Worm (Caenorhabditis elegans): Measurements from ENCODE around the gene T19H12.12.

Gene T19H12.12

ce11 chrV:4885372-4885771 is 782 bp downstream of the T19H12.12 start, which contains the start of gene T19H12.3:
Gene T19H12.3, plus strand, starts transcription at chrV:4885672.
- TF ChIP-seq lin-13 (GFP tag; optimal IDR thresholded peaks at IDR 0.05): no peak
- TF ChIP-seq nhr-77 (tag; optimal IDR thresholded peaks at IDR 0.05): no peak
- TF ChIP-seq unc-62 (GFP tag; optimal IDR thresholded peaks at IDR 0.05): no peak
- TF ChIP-seq elt-3 (tag; optimal IDR thresholded peaks at IDR 0.05): no peak
- no peak for TF ChIP-seq nhr-10 (tag; optimal IDR thresholded peaks at IDR 0.05)
- TF ChIP-seq nhr-6 (tag; optimal IDR thresholded peaks at IDR 0.05): no peak
- TF ChIP-seq nhr-129 (tag; optimal IDR thresholded peaks at IDR 0.05): no peak
- TF ChIP-seq R02D3.7 (tag; optimal IDR thresholded peaks at IDR 0.05): no peak
- no peak for TF ChIP-seq Y55F3AM.14 (GFP tag; optimal IDR thresholded peaks at IDR 0.05)
- TF ChIP-seq zag-1 (tag; optimal IDR thresholded peaks at IDR 0.05): no peak
- TF ChIP-seq ztf-4 (tag; optimal IDR thresholded peaks at IDR 0.05): no peak
- no peak for TF ChIP-seq aly-2 (tag; optimal IDR thresholded peaks at IDR 0.05)
- no peak for TF ChIP-seq lin-39 (tag; optimal IDR thresholded peaks at IDR 0.05)
- no peak for TF ChIP-seq ama-1 (optimal IDR thresholded peaks at IDR 0.05)
- TF ChIP-seq ceh-82 (tag; optimal IDR thresholded peaks at IDR 0.05): no peak
- TF ChIP-seq ztf-11 (tag; optimal IDR thresholded peaks at IDR 0.05): no peak

ce11 chrV:4889477-4889876 is 4.9 kb downstream of the T19H12.12 start, which contains the start of gene ugt-12:
Gene ugt-12, minus strand, starts transcription at chrV:4889629.
- no peak for TF ChIP-seq nhr-10 (tag; optimal IDR thresholded peaks at IDR 0.05)
- TF ChIP-seq nhr-25 (tag; optimal IDR thresholded peaks at IDR 0.05): peak; percentile 3
- TF ChIP-seq ama-1 (optimal IDR thresholded peaks at IDR 0.05): no peak
- TF ChIP-seq unc-62 (GFP tag; optimal IDR thresholded peaks at IDR 0.05): no peak
- peak; percentile 8 for TF ChIP-seq nhr-129 (tag; optimal IDR thresholded peaks at IDR 0.05)
- TF ChIP-seq dmd-4 (tag; optimal IDR thresholded peaks at IDR 0.05): no peak
- no peak for TF ChIP-seq elt-1 (tag; optimal IDR thresholded peaks at IDR 0.05)
- TF ChIP-seq sma-9 (GFP tag; optimal IDR thresholded peaks at IDR 0.05): peak; percentile 82
- TF ChIP-seq sma-9 (tag; optimal IDR thresholded peaks at IDR 0.05): no peak
- TF ChIP-seq ztf-1 (GFP tag; conservative IDR thresholded peaks at IDR 0.05): no peak
- TF ChIP-seq crh-2 (tag; optimal IDR thresholded peaks at IDR 0.05): peak; percentile 38
- no peak for TF ChIP-seq nhr-21 (tag; optimal IDR thresholded peaks at IDR 0.05)
- TF ChIP-seq nhr-77 (tag; optimal IDR thresholded peaks at IDR 0.05): no peak
- no peak for TF ChIP-seq Y55F3AM.14 (GFP tag; optimal IDR thresholded peaks at IDR 0.05)
- no peak for TF ChIP-seq F13H6.1 (tag; optimal IDR thresholded peaks at IDR 0.05)
- TF ChIP-seq peb-1 (tag; optimal IDR thresholded peaks at IDR 0.05): no peak
- peak; percentile 74 for TF ChIP-seq fos-1 (tag; optimal IDR thresholded peaks at IDR 0.05)
- TF ChIP-seq gmeb-1 (tag; optimal IDR thresholded peaks at IDR 0.05): peak; percentile 7
- peak; percentile 8 for TF ChIP-seq sma-3 (GFP tag; optimal IDR thresholded peaks at IDR 0.05)
- no peak for TF ChIP-seq aly-2 (tag; optimal IDR thresholded peaks at IDR 0.05)
- TF ChIP-seq ztf-11 (tag; optimal IDR thresholded peaks at IDR 0.05): no peak
- TF ChIP-seq mdl-1 (tag; optimal IDR thresholded peaks at IDR 0.05): no peak
- no peak for TF ChIP-seq skn-1 (tag; optimal IDR thresholded peaks at IDR 0.05)

- TF ChIP-seq ztf-1 (GFP tag; conservative IDR thresholded peaks at IDR 0.05) (no peak), sma-9 (GFP tag; optimal IDR thresholded peaks at IDR 0.05) (no peak), sma-9 (tag; optimal IDR thresholded peaks at IDR 0.05) (no peak), nhr-11 (tag; optimal IDR thresholded peaks at IDR 0.05) (no peak), R02D3.7 (tag; optimal IDR thresholded peaks at IDR 0.05) (no peak), mab-5 (tag; optimal IDR thresholded peaks at IDR 0.05) (no peak), fos-1 (tag; optimal IDR thresholded peaks at IDR 0.05) (no peak), nhr-25 (tag; optimal IDR thresholded peaks at IDR 0.05) (no peak), elt-1 (tag; optimal IDR thresholded peaks at IDR 0.05) (no peak), sem-4 (tag; optimal IDR thresholded peaks at IDR 0.05) (no peak), mbf-1 (tag; optimal IDR thresholded peaks at IDR 0.05) (no peak), snpc-4 (tag; optimal IDR thresholded peaks at IDR 0.05) (no peak), nhr-12 (tag; optimal IDR thresholded peaks at IDR 0.05) (no peak)
Measured at ce11 chrV:4889976-4890479, 5.4 kb downstream of the T19H12.12 start, which contains the start of gene T19H12.2. Gene T19H12.2, plus strand, starts transcription at chrV:4890429.

ce11 chrV:4890781-4891180 is 6.2 kb downstream of the T19H12.12 start:
- TF ChIP-seq lsy-2 (tag; optimal IDR thresholded peaks at IDR 0.05): no peak
- TF ChIP-seq elt-3 (tag; optimal IDR thresholded peaks at IDR 0.05): no peak
- TF ChIP-seq unc-39 (tag; optimal IDR thresholded peaks at IDR 0.05): no peak
- no peak for TF ChIP-seq alr-1 (tag; optimal IDR thresholded peaks at IDR 0.05)
- no peak for TF ChIP-seq mab-5 (tag; optimal IDR thresholded peaks at IDR 0.05)
- no peak for TF ChIP-seq R02D3.7 (tag; optimal IDR thresholded peaks at IDR 0.05)
- no peak for TF ChIP-seq mbf-1 (tag; optimal IDR thresholded peaks at IDR 0.05)
- TF ChIP-seq gmeb-1 (tag; optimal IDR thresholded peaks at IDR 0.05): no peak
- TF ChIP-seq dmd-4 (tag; optimal IDR thresholded peaks at IDR 0.05): no peak
- no peak for TF ChIP-seq snpc-4 (tag; optimal IDR thresholded peaks at IDR 0.05)
- TF ChIP-seq ama-1 (optimal IDR thresholded peaks at IDR 0.05): no peak
- TF ChIP-seq Y55F3AM.14 (GFP tag; optimal IDR thresholded peaks at IDR 0.05): no peak
- no peak for TF ChIP-seq mdl-1 (tag; optimal IDR thresholded peaks at IDR 0.05)
